Worm (Caenorhabditis elegans): ENCODE data around the gene mtl-1.

Gene mtl-1

ce11 chrV:6683740-6684139, 7.9 kb downstream of the mtl-1 start:
- TF ChIP-seq zag-1 (tag; optimal IDR thresholded peaks at IDR 0.05) (no peak), lin-39 (tag; optimal IDR thresholded peaks at IDR 0.05) (peak; percentile 36)

DNA sequence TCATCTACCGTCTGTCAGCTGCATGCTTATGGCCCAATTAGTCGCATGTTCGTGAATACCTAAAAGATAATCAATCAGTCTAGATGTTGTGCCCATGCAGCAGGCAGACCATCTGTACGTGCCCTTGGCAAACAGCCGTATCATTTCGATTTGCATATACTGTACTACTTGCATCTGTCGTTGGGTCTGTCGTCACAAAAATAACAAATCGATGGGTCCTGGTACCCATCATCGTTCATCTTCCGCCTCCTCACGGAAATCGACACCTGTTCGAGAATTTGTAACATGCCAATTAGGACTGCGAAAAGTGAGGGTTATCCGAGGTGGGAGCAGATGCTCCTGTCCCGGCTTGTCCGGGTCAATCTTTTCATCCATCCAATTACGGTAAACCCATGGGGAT, 8.4 kb downstream of the mtl-1 start:
- no peak for TF ChIP-seq lsy-12 (tag; optimal IDR thresholded peaks at IDR 0.05)
- no peak for TF ChIP-seq lin-15B (tag; optimal IDR thresholded peaks at IDR 0.05)
- no peak for TF ChIP-seq ceh-28 (tag; optimal IDR thresholded peaks at IDR 0.05)
- TF ChIP-seq mml-1 (tag; optimal IDR thresholded peaks at IDR 0.05), result no peak
- no peak for TF ChIP-seq fkh-2 (tag; optimal IDR thresholded peaks at IDR 0.05)
- no peak for TF ChIP-seq nhr-76 (tag; optimal IDR thresholded peaks at IDR 0.05)
- TF ChIP-seq nhr-11 (tag; optimal IDR thresholded peaks at IDR 0.05), result no peak
- TF ChIP-seq ama-1 (optimal IDR thresholded peaks at IDR 0.05), result no peak
- TF ChIP-seq ztf-11 (tag; optimal IDR thresholded peaks at IDR 0.05), result no peak
- no peak for TF ChIP-seq nhr-28 (tag; optimal IDR thresholded peaks at IDR 0.05)
- no peak for TF ChIP-seq nfya-1 (tag; optimal IDR thresholded peaks at IDR 0.05; ENCODE audit: insufficient read depth)
- no peak for TF ChIP-seq unc-39 (tag; optimal IDR thresholded peaks at IDR 0.05)

- TF ChIP-seq ztf-11 (tag; optimal IDR thresholded peaks at IDR 0.05) (no peak), ztf-4 (tag; optimal IDR thresholded peaks at IDR 0.05) (no peak), pqm-1 (tag; optimal IDR thresholded peaks at IDR 0.05) (no peak), lin-39 (tag; optimal IDR thresholded peaks at IDR 0.05) (no peak), aly-2 (tag; optimal IDR thresholded peaks at IDR 0.05) (no peak), nhr-11 (tag; optimal IDR thresholded peaks at IDR 0.05) (no peak), nhr-237 (tag; optimal IDR thresholded peaks at IDR 0.05) (no peak), mdl-1 (tag; optimal IDR thresholded peaks at IDR 0.05) (no peak), nhr-12 (tag; optimal IDR thresholded peaks at IDR 0.05) (no peak), ceh-9 (tag; optimal IDR thresholded peaks at IDR 0.05) (no peak), fkh-10 (GFP tag; optimal IDR thresholded peaks at IDR 0.05) (no peak), ceh-16 (tag; optimal IDR thresholded peaks at IDR 0.05) (no peak), nhr-43 (tag; optimal IDR thresholded peaks at IDR 0.05; ENCODE audit: poor library complexity, severe bottlenecking) (no peak)
Observed at ce11 chrV:6681501-6681900, 10.2 kb downstream of the mtl-1 start, which contains the start of gene egl-46. Gene egl-46, minus strand, starts transcription at chrV:6681573.

DNA sequence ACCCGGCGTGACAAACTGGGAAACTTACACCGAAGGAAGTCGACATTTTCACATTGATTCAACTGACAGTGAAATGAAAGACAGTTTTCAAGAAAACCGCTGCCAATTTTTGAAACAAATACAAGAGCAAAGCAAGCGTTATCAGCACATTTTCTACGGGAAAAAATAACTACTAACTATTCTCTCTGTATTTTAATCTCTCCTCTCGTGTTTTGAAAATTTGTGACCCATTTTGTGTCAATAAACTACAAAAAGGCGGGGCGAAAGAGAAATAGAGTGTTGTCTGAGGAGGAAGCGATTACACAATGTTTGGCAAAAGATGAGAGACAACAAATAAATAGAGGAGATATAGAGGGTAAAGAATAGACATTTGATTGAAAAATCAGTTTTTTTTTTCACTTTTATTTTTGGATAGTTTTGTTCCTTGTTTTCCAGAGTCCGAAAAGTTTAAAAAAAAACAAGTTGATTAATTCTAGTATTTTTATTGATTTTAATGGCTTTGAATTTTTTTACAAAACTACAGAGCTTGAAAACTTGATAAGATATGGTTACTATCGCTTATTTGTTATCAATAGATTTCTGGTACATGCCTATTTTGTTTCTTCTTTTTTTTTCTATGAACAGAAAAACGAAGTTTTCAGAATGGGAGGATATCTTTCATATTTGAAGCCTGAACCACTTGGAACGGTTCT, 15.4 kb downstream of the mtl-1 start, which contains the start of gene cest-34:
TSS of gene cest-34 (plus strand) at position 642 of the 692 bp plus-strand sequence.
- TF ChIP-seq skn-1 (tag; optimal IDR thresholded peaks at IDR 0.05) (no peak), nhr-76 (tag; optimal IDR thresholded peaks at IDR 0.05) (no peak), fkh-10 (GFP tag; optimal IDR thresholded peaks at IDR 0.05) (no peak), elt-2 (tag; optimal IDR thresholded peaks at IDR 0.05) (peak; percentile 18), fos-1 (tag; optimal IDR thresholded peaks at IDR 0.05) (no peak), ZK546.5 (tag; optimal IDR thresholded peaks at IDR 0.05) (no peak), snpc-4 (tag; optimal IDR thresholded peaks at IDR 0.05) (no peak), hmg-11 (tag; optimal IDR thresholded peaks at IDR 0.05) (no peak), pha-4 (tag; optimal IDR thresholded peaks at IDR 0.05) (peak; percentile 87)

ce11 chrV:6673967-6674366, 17.7 kb downstream of the mtl-1 start, which contains the start of gene cest-31:
Gene cest-31, plus strand, starts transcription at chrV:6674267.
- TF ChIP-seq ceh-16 (tag; optimal IDR thresholded peaks at IDR 0.05) (no peak), nhr-25 (tag; optimal IDR thresholded peaks at IDR 0.05) (no peak), pqm-1 (tag; optimal IDR thresholded peaks at IDR 0.05) (no peak), unc-39 (tag; optimal IDR thresholded peaks at IDR 0.05) (no peak), nhr-28 (tag; optimal IDR thresholded peaks at IDR 0.05) (no peak), nhr-43 (tag; optimal IDR thresholded peaks at IDR 0.05; ENCODE audit: poor library complexity, severe bottlenecking) (no peak), mdl-1 (tag; optimal IDR thresholded peaks at IDR 0.05) (no peak)

DNA sequence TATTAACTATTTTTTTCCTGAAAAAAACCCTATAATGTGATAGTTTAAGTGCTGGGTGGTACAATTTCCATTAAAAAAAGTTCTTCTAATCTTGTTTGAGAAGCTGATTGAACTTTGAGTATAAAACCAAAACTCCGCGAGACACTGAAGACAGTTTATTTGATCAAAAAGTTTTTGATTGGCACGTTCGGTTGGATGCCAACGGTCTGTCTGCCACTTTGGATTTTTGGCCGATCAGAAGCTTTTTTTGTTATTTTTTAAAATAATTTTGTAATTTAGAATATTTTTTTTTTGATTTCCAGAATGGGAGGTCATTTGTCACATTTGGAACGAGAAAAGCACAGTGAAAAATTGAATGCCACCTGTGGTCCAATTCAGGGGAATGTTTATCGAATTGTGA, 22.1 kb downstream of the mtl-1 start, which contains the start of gene cest-28:
TSS of gene cest-28 (plus strand) at position 301 of the 400 bp plus-strand sequence.
- no peak for TF ChIP-seq pqm-1 (tag; optimal IDR thresholded peaks at IDR 0.05)
- TF ChIP-seq ZK546.5 (tag; optimal IDR thresholded peaks at IDR 0.05), result no peak
- no peak for TF ChIP-seq nfya-1 (tag; optimal IDR thresholded peaks at IDR 0.05; ENCODE audit: insufficient read depth)
- no peak for TF ChIP-seq tbx-2 (tag; optimal IDR thresholded peaks at IDR 0.05)
- no peak for TF ChIP-seq daf-12 (tag; optimal IDR thresholded peaks at IDR 0.05)
- TF ChIP-seq aly-2 (tag; optimal IDR thresholded peaks at IDR 0.05), result no peak

Data from whole organism, L3 larva.